Worm (Caenorhabditis elegans) whole organism, L3 larva: ENCODE data around the gene F27B3.8.

Source experiments
- ZK546.5 ChIP-seq: sonication (generic microtip); optimal IDR thresholded peaks from 2 replicates; lab custom pipeline; 2017; ENCODE audit warnings: missing biosample characterization, missing genetic modification characterization
- aly-2 ChIP-seq: fragments of 150-350 bp; optimal IDR thresholded peaks from 2 replicates; lab custom pipeline; 2014; ENCODE audit warnings: missing biosample characterization, missing genetic modification characterization
- ama-1 ChIP-seq: fragments of 150-350 bp; optimal IDR thresholded peaks from 2 replicates; lab custom pipeline; 2018
- ceh-16 ChIP-seq: sonication (generic microtip); optimal IDR thresholded peaks from 2 replicates; lab custom pipeline; 2017; ENCODE audit warnings: missing biosample characterization, missing genetic modification characterization
- ceh-28 ChIP-seq: fragments of 150-350 bp; optimal IDR thresholded peaks from 2 replicates; lab custom pipeline; 2014; ENCODE audit warnings: missing biosample characterization, missing genetic modification reagents, missing genetic modification characterization
- ceh-82 ChIP-seq: fragments of 150-350 bp; optimal IDR thresholded peaks from 2 replicates; lab custom pipeline; 2014; ENCODE audit warnings: missing biosample characterization, missing genetic modification characterization
- ceh-9 ChIP-seq: sonication (generic microtip); optimal IDR thresholded peaks from 2 replicates; lab custom pipeline; 2018; ENCODE audit warnings: missing biosample characterization, missing genetic modification characterization
- egl-27 ChIP-seq: sonication (generic microtip); optimal IDR thresholded peaks from 4 replicates; lab custom pipeline; 2017; ENCODE audit warnings: missing biosample characterization, missing genetic modification reagents, missing genetic modification characterization
- egl-5 ChIP-seq: fragments of 150-350 bp; optimal IDR thresholded peaks from 2 replicates; lab custom pipeline; 2017; ENCODE audit warnings: missing biosample characterization, missing genetic modification reagents, missing genetic modification characterization, inconsistent platforms
- elt-2 ChIP-seq: sonication (generic microtip); optimal IDR thresholded peaks from 2 replicates; lab custom pipeline; 2016; ENCODE audit warnings: missing genetic modification reagents, mild to moderate bottlenecking, missing genetic modification characterization, missing compliant biosample characterization
- elt-3 ChIP-seq, 3 experiments: fragments of 150-350 bp in 1 of 3; sonication (generic microtip) in 2 of 3; optimal IDR thresholded peaks; 2 replicates in 2 of 3; 4 replicates in 1 of 3; lab custom pipeline; 2014 to 2017; ENCODE audit warnings: missing biosample characterization in 3 of 3, missing genetic modification characterization in 3 of 3
- eor-1 ChIP-seq, 2 experiments: fragments of 150-350 bp; optimal IDR thresholded peaks; 2 replicates each; lab custom pipeline; 2014 to 2018; ENCODE audit warnings: missing biosample characterization in 2 of 2, missing genetic modification characterization in 2 of 2
- fkh-2 ChIP-seq: fragments of 150-350 bp; optimal IDR thresholded peaks from 2 replicates; lab custom pipeline; 2014; ENCODE audit warnings: missing biosample characterization, missing genetic modification reagents, missing genetic modification characterization
- fos-1 ChIP-seq: fragments of 150-350 bp; optimal IDR thresholded peaks from 2 replicates; lab custom pipeline; 2014; ENCODE audit warnings: missing biosample characterization, missing genetic modification characterization
- hmg-11 ChIP-seq: sonication (generic microtip); optimal IDR thresholded peaks from 2 replicates; lab custom pipeline; 2016; ENCODE audit warnings: missing genetic modification characterization, missing compliant biosample characterization
- jun-1 ChIP-seq: fragments of 150-350 bp; optimal IDR thresholded peaks from 2 replicates; lab custom pipeline; 2014; ENCODE audit warnings: missing biosample characterization, missing genetic modification reagents, missing genetic modification characterization
- lin-15B ChIP-seq: fragments of 150-350 bp; optimal IDR thresholded peaks from 2 replicates; lab custom pipeline; 2014; ENCODE audit warnings: missing biosample characterization, missing genetic modification characterization
- lsy-12 ChIP-seq: sonication (generic microtip); optimal IDR thresholded peaks from 2 replicates; lab custom pipeline; 2016; ENCODE audit warnings: mild to moderate bottlenecking, missing genetic modification characterization, missing compliant biosample characterization
- mdl-1 ChIP-seq: fragments of 150-350 bp; optimal IDR thresholded peaks from 2 replicates; lab custom pipeline; 2014; ENCODE audit warnings: missing biosample characterization, missing genetic modification characterization
- mml-1 ChIP-seq: fragments of 150-350 bp; sonication (generic microtip); optimal IDR thresholded peaks from 3 replicates; lab custom pipeline; 2014; ENCODE audit warnings: missing biosample characterization, missing genetic modification characterization
- nfya-1 ChIP-seq: sonication (generic microtip); optimal IDR thresholded peaks from 2 replicates; lab custom pipeline; 2017; ENCODE audit warnings: missing genetic modification characterization, mild to moderate bottlenecking, missing compliant biosample characterization, antibody characterized with exemption, moderate library complexity; ENCODE audit not compliant: insufficient read depth
- nhr-11 ChIP-seq: fragments of 150-350 bp; optimal IDR thresholded peaks from 2 replicates; lab custom pipeline; 2014; ENCODE audit warnings: missing biosample characterization, missing genetic modification characterization
- nhr-12 ChIP-seq: fragments of 150-350 bp; optimal IDR thresholded peaks from 2 replicates; lab custom pipeline; 2014; ENCODE audit warnings: missing biosample characterization, missing genetic modification characterization
- nhr-23 ChIP-seq: fragments of 150-350 bp; optimal IDR thresholded peaks from 2 replicates; lab custom pipeline; 2014; ENCODE audit warnings: missing biosample characterization, missing genetic modification reagents, missing genetic modification characterization
- nhr-237 ChIP-seq: fragments of 150-350 bp; optimal IDR thresholded peaks from 2 replicates; lab custom pipeline; 2014; ENCODE audit warnings: missing biosample characterization, missing genetic modification characterization
- nhr-25 ChIP-seq: sonication (generic microtip); optimal IDR thresholded peaks from 2 replicates; lab custom pipeline; 2017; ENCODE audit warnings: missing biosample characterization, missing genetic modification characterization
- nhr-28 ChIP-seq: fragments of 150-350 bp; optimal IDR thresholded peaks from 2 replicates; lab custom pipeline; 2014; ENCODE audit warnings: missing biosample characterization, missing genetic modification characterization
- nhr-67 ChIP-seq: fragments of 150-350 bp; optimal IDR thresholded peaks from 2 replicates; lab custom pipeline; 2014; ENCODE audit warnings: missing biosample characterization, missing genetic modification characterization
- nhr-76 ChIP-seq: fragments of 150-350 bp; sonication (generic microtip); optimal IDR thresholded peaks from 5 replicates; lab custom pipeline; 2014; ENCODE audit warnings: missing biosample characterization, missing genetic modification characterization
- nhr-77 ChIP-seq: fragments of 150-350 bp; optimal IDR thresholded peaks from 2 replicates; lab custom pipeline; 2014; ENCODE audit warnings: missing biosample characterization, missing genetic modification characterization
- pqm-1 ChIP-seq: fragments of 150-350 bp; optimal IDR thresholded peaks from 2 replicates; lab custom pipeline; 2017; ENCODE audit warnings: missing biosample characterization, missing genetic modification characterization, inconsistent platforms
- sea-2 ChIP-seq: fragments of 150-350 bp; sonication (generic microtip); optimal IDR thresholded peaks from 4 replicates; lab custom pipeline; 2014; ENCODE audit warnings: missing biosample characterization, missing genetic modification reagents, missing genetic modification characterization
- skn-1 ChIP-seq: fragments of 150-350 bp; optimal IDR thresholded peaks from 2 replicates; lab custom pipeline; 2014; ENCODE audit warnings: missing biosample characterization, missing genetic modification characterization
- snpc-4 ChIP-seq: fragments of 150-350 bp; optimal IDR thresholded peaks from 2 replicates; lab custom pipeline; 2014; ENCODE audit warnings: missing biosample characterization, missing genetic modification characterization
- unc-39 ChIP-seq: sonication (generic microtip); optimal IDR thresholded peaks from 4 replicates; lab custom pipeline; 2017; ENCODE audit warnings: missing biosample characterization, missing genetic modification characterization
- unc-62 ChIP-seq: fragments of 150-350 bp; sonication (generic microtip); optimal IDR thresholded peaks from 4 replicates; lab custom pipeline; 2014; ENCODE audit warnings: missing biosample characterization, missing genetic modification reagents, missing genetic modification characterization
- zag-1 ChIP-seq: fragments of 150-350 bp; optimal IDR thresholded peaks from 2 replicates; lab custom pipeline; 2014; ENCODE audit warnings: missing biosample characterization, missing genetic modification characterization
- ztf-11 ChIP-seq: fragments of 150-350 bp; optimal IDR thresholded peaks from 2 replicates; lab custom pipeline; 2014; ENCODE audit warnings: missing biosample characterization, missing genetic modification characterization
- ztf-4 ChIP-seq: fragments of 150-350 bp; optimal IDR thresholded peaks from 2 replicates; lab custom pipeline; 2014; ENCODE audit warnings: missing biosample characterization, missing genetic modification characterization

F27B3.8 gene

ce11 chrIII:6592075-6592474 lies 12.6 kb downstream of the F27B3.8 start, which contains the start of gene F20H11.1:
Gene F20H11.1, minus strand, starts transcription at chrIII:6592175.
- no peak for TF ChIP-seq unc-62 (GFP tag; lab: Kevin White, UChicago)
- no peak for TF ChIP-seq ama-1
- TF ChIP-seq egl-5 (tag; lab: Kevin White, UChicago), result no peak
- no peak for TF ChIP-seq zag-1
- TF ChIP-seq ceh-82, result no peak
- TF ChIP-seq lin-15B (tag; lab: Kevin White, UChicago), result no peak
- no peak for TF ChIP-seq nhr-25 (tag; lab: Kevin White, UChicago)
- no peak for TF ChIP-seq nhr-76 (tag; lab: Kevin White, UChicago)
- TF ChIP-seq nhr-77, result no peak
- no peak for TF ChIP-seq ceh-16 (tag; lab: Kevin White, UChicago)
- TF ChIP-seq aly-2 (tag; lab: Kevin White, UChicago), result no peak
- no peak for TF ChIP-seq nhr-23 (tag; lab: Kevin White, UChicago)
- no peak for TF ChIP-seq mml-1 (tag; lab: Kevin White, UChicago)
- no peak for TF ChIP-seq nhr-11 (tag; lab: Kevin White, UChicago)
- no peak for TF ChIP-seq egl-27 (tag; lab: Kevin White, UChicago)
- no peak for TF ChIP-seq hmg-11 (tag; lab: Kevin White, UChicago)
- no peak for TF ChIP-seq nfya-1 (tag; lab: Kevin White, UChicago)
- TF ChIP-seq elt-3 (tag; optimal IDR thresholded peaks at IDR 0.05; lab: Kevin White, UChicago), result no peak
- TF ChIP-seq fos-1, result no peak
- no peak for TF ChIP-seq ztf-4 (tag; lab: Kevin White, UChicago)

- TF ChIP-seq nhr-23 (tag; lab: Kevin White, UChicago) (no peak), elt-3 (tag; optimal IDR thresholded peaks at IDR 0.05; lab: Kevin White, UChicago) (no peak), mdl-1 (no peak), egl-5 (tag; lab: Kevin White, UChicago) (no peak), nhr-237 (tag; lab: Kevin White, UChicago) (no peak), pqm-1 (tag; lab: Kevin White, UChicago) (no peak), fkh-2 (no peak), unc-39 (no peak), sea-2 (GFP tag; lab: Kevin White, UChicago) (no peak), fos-1 (no peak), nhr-67 (tag; lab: Kevin White, UChicago) (no peak), nhr-28 (tag; lab: Kevin White, UChicago) (no peak), eor-1 (tag; optimal IDR thresholded peaks at IDR 0.05; lab: Kevin White, UChicago) (no peak), unc-62 (GFP tag; lab: Kevin White, UChicago) (no peak), elt-2 (tag; lab: Kevin White, UChicago) (no peak), egl-27 (tag; lab: Kevin White, UChicago) (no peak), zag-1 (no peak), skn-1 (tag; lab: Kevin White, UChicago) (no peak), lsy-12 (no peak)
Measured at ce11 chrIII:6594069-6594468, 14.6 kb downstream of the F27B3.8 start.

- peak; percentile 33 for TF ChIP-seq nhr-25 (tag; lab: Kevin White, UChicago)
- TF ChIP-seq ceh-28 (tag; lab: Kevin White, UChicago), result no peak
- no peak for TF ChIP-seq jun-1
- TF ChIP-seq, all 47 proteins: peak for 1
Measured at ce11 chrIII:6601073-6601472, 21.6 kb downstream of the F27B3.8 start, which contains the start of gene let-765. Gene let-765, minus strand, starts transcription at chrIII:6601173.

- TF ChIP-seq ceh-16 (tag; lab: Kevin White, UChicago) (no peak), ama-1 (no peak), ceh-28 (tag; lab: Kevin White, UChicago) (no peak), hmg-11 (tag; lab: Kevin White, UChicago) (no peak), nhr-12 (tag; lab: Kevin White, UChicago) (no peak), ceh-9 (no peak), ZK546.5 (tag; lab: Kevin White, UChicago) (no peak), ztf-11 (no peak), fos-1 (no peak), nhr-28 (tag; lab: Kevin White, UChicago) (no peak), snpc-4 (no peak), nhr-25 (tag; lab: Kevin White, UChicago) (no peak), nhr-237 (tag; lab: Kevin White, UChicago) (no peak), unc-62 (GFP tag; lab: Kevin White, UChicago) (no peak), mml-1 (tag; lab: Kevin White, UChicago) (no peak)
Measured at ce11 chrIII:6603185-6603584, 23.7 kb downstream of the F27B3.8 start.
